Worm (Caenorhabditis elegans) whole organism, L4 larva: ENCODE results near the gene str-114.

Experiments used
- aly-2 ChIP-seq: sonication (generic microtip); optimal IDR thresholded peaks from 2 replicates; lab custom pipeline; 2018; ENCODE audit warnings: missing biosample characterization, missing genetic modification characterization
- nhr-237 ChIP-seq: sonication (generic microtip); optimal IDR thresholded peaks from 2 replicates; lab custom pipeline; 2017; ENCODE audit warnings: missing biosample characterization, missing genetic modification characterization
- nhr-76 ChIP-seq: fragments of 150-350 bp; optimal IDR thresholded peaks from 2 replicates; lab custom pipeline; 2014; ENCODE audit warnings: missing biosample characterization, missing genetic modification characterization
- zag-1 ChIP-seq: fragments of 150-350 bp; optimal IDR thresholded peaks from 2 replicates; lab custom pipeline; 2014; ENCODE audit warnings: missing biosample characterization, missing genetic modification characterization

DNA sequence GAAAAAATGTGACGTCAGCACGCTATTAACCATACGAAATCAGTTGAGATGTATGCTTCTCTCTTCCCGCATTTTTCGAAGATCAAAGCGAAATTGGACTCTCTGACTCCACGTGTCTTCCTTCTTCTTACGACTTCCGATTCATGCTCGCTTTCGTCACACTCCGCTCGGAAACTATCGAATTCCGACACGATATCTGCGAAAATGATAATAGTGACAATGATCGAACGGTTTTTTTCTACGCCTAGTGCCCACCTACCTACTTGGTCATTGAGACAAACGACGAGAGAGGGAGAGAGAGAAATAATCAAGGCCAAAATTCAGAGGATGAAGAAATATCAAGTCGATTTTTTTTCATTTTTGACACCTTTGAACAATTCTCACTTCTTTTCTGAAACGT is 44.1 kb downstream of the str-114 start:
- TF ChIP-seq nhr-237 = no peak
- TF ChIP-seq nhr-76 (tag; lab: Kevin White, UChicago) = no peak
- no peak for TF ChIP-seq aly-2
- no peak for TF ChIP-seq zag-1
